Fruit fly (Drosophila melanogaster) whole organism, embryonic: ENCODE data around the gene dsd.
A peak's percentile ranks its signal among the peaks of the same experiment; 100 is the strongest.

Experiments
- Antp ChIP-seq: fragments of 200-800 bp; sonication (Bioruptor generic); optimal IDR thresholded peaks from 3 replicates; lab custom pipeline; 2016; ENCODE audit warnings: missing biosample characterization, missing genetic modification characterization
- BtbVII ChIP-seq: fragments of 200-800 bp; sonication (Bioruptor generic); optimal IDR thresholded peaks from 3 replicates; lab custom pipeline; 2017; ENCODE audit warnings: missing biosample characterization, mild to moderate bottlenecking, missing genetic modification characterization
- CG10321 ChIP-seq: fragments of 200-800 bp; sonication (Bioruptor generic); IDR thresholded peaks from 2 replicates; pipeline ENCODE4 v1.3.6; 2022; ENCODE audit warnings: missing biosample characterization, missing genetic modification characterization
- CG11085 ChIP-seq: fragments of 200-800 bp; sonication (Bioruptor generic); IDR thresholded peaks from 2 replicates; pipeline ENCODE4 v1.3.6; 2022; ENCODE audit warnings: missing biosample characterization, missing genetic modification characterization
- CG12071 ChIP-seq: fragments of 200-800 bp; sonication (Bioruptor generic); optimal IDR thresholded peaks from 3 replicates; lab custom pipeline; 2018; ENCODE audit warnings: missing biosample characterization, mild to moderate bottlenecking, missing genetic modification characterization
- CG12769 ChIP-seq: fragments of 200-800 bp; sonication (Bioruptor generic); optimal IDR thresholded peaks from 2 replicates; lab custom pipeline; 2019; ENCODE audit warnings: missing biosample characterization, mild to moderate bottlenecking, missing genetic modification characterization, moderate library complexity
- CG14667 ChIP-seq: fragments of 200-800 bp; sonication (Bioruptor generic); IDR thresholded peaks from 2 replicates; pipeline ENCODE4 v1.3.6; 2022; ENCODE audit warnings: missing biosample characterization, missing genetic modification characterization
- CG14860 ChIP-seq: fragments of 200-800 bp; sonication (Bioruptor generic); IDR thresholded peaks from 3 replicates; pipeline ENCODE4 v1.3.6; 2022; ENCODE audit warnings: missing biosample characterization, missing genetic modification characterization; ENCODE audit not compliant: partially characterized antibody
- CG14965 ChIP-seq: fragments of 200-800 bp; sonication (Bioruptor generic); optimal IDR thresholded peaks from 2 replicates; lab custom pipeline; 2016; ENCODE audit warnings: missing biosample characterization, missing genetic modification characterization, borderline replicate concordance
- CG15011 ChIP-seq: fragments of 200-800 bp; sonication (Bioruptor generic); optimal IDR thresholded peaks from 3 replicates; lab custom pipeline; 2018; ENCODE audit warnings: missing biosample characterization, mild to moderate bottlenecking, missing genetic modification characterization
- CG17186 ChIP-seq: fragments of 200-800 bp; sonication (Bioruptor generic); optimal IDR thresholded peaks from 3 replicates; lab custom pipeline; 2017; ENCODE audit warnings: missing biosample characterization, missing genetic modification reagents, missing genetic modification characterization
- CG17568 ChIP-seq: fragments of 200-800 bp; sonication (Bioruptor generic); optimal IDR thresholded peaks from 2 replicates; lab custom pipeline; 2018; ENCODE audit warnings: missing biosample characterization, mild to moderate bottlenecking, missing genetic modification characterization, moderate library complexity
- CG18011 ChIP-seq: fragments of 200-800 bp; sonication (Bioruptor generic); optimal IDR thresholded peaks from 2 replicates; lab custom pipeline; 2017; ENCODE audit warnings: missing biosample characterization, missing genetic modification characterization, mild to moderate bottlenecking, moderate library complexity, missing genotype
- CG34224 ChIP-seq: fragments of 200-800 bp; sonication (Bioruptor generic); IDR thresholded peaks from 3 replicates; pipeline ENCODE4 v1.3.6; 2022; ENCODE audit warnings: missing biosample characterization, missing genetic modification characterization; ENCODE audit not compliant: partially characterized antibody
- CG43689 ChIP-seq: fragments of 200-800 bp; sonication (Bioruptor generic); IDR thresholded peaks from 2 replicates; pipeline ENCODE4 v1.3.6; 2022; ENCODE audit warnings: missing biosample characterization, missing genetic modification characterization
- CG6654 ChIP-seq: fragments of 200-800 bp; sonication (Bioruptor generic); optimal IDR thresholded peaks from 2 replicates; lab custom pipeline; 2017; ENCODE audit warnings: missing biosample characterization, mild to moderate bottlenecking, missing genetic modification characterization
- CG6689 ChIP-seq: fragments of 200-800 bp; sonication (Bioruptor generic); IDR thresholded peaks from 2 replicates; pipeline ENCODE4 v1.3.6; 2022; ENCODE audit warnings: missing biosample characterization, missing genetic modification characterization
- CG8924 ChIP-seq: fragments of 200-800 bp; optimal IDR thresholded peaks from 3 replicates; lab custom pipeline; 2019; ENCODE audit warnings: missing biosample characterization, mild to moderate bottlenecking, missing genetic modification characterization, moderate library complexity
- Dfd ChIP-seq, 2 experiments: fragments of >200 bp; optimal IDR thresholded peaks; 2 replicates each; lab custom pipeline; 2017; ENCODE audit warnings: missing biosample characterization in 2 of 2, missing genetic modification characterization in 2 of 2
- ERR ChIP-seq: fragments of 200-800 bp; sonication (Bioruptor generic); optimal IDR thresholded peaks from 2 replicates; lab custom pipeline; 2016; ENCODE audit warnings: missing biosample characterization, missing genetic modification characterization
- Eip74EF ChIP-seq, 2 experiments: fragments of 200-800 bp in 1 of 2; fragments of >200 bp in 1 of 2; sonication (Bioruptor generic) in 1 of 2; optimal IDR thresholded peaks; 2 replicates each; lab custom pipeline; 2017 to 2019; ENCODE audit warnings: missing biosample characterization in 2 of 2, missing genetic modification characterization in 2 of 2, mild to moderate bottlenecking in 1 of 2, moderate library complexity in 1 of 2
- Elba2 ChIP-seq: fragments of 200-800 bp; sonication (Bioruptor generic); optimal IDR thresholded peaks from 3 replicates; lab custom pipeline; 2016; ENCODE audit warnings: missing biosample characterization, missing genetic modification characterization
- Ets65A ChIP-seq: fragments of 200-800 bp; sonication (Bioruptor generic); peaks from one replicate; lab custom pipeline; 2016; ENCODE audit warnings: missing biosample characterization, missing genetic modification characterization
- Gug ChIP-seq: fragments of 200-800 bp; sonication (Bioruptor generic); IDR thresholded peaks from 4 replicates; pipeline ENCODE4 v1.3.6; 2022; ENCODE audit warnings: missing biosample characterization, missing genetic modification characterization
- HLH4C ChIP-seq: fragments of 200-800 bp; sonication (Bioruptor generic); IDR thresholded peaks from 3 replicates; pipeline ENCODE4 v1.3.6; 2022; ENCODE audit warnings: missing biosample characterization, missing genetic modification characterization; ENCODE audit not compliant: partially characterized antibody
- HLH54F ChIP-seq: fragments of 200-800 bp; sonication (Bioruptor generic); optimal IDR thresholded peaks from 3 replicates; lab custom pipeline; 2016; ENCODE audit warnings: missing biosample characterization, missing genetic modification characterization
- HmgZ ChIP-seq: fragments of 200-800 bp; sonication (Bioruptor generic); optimal IDR thresholded peaks from 2 replicates; lab custom pipeline; 2018; ENCODE audit warnings: missing biosample characterization, mild to moderate bottlenecking, missing genetic modification characterization
- Hr3 ChIP-seq: fragments of 200-800 bp; sonication (Bioruptor generic); optimal IDR thresholded peaks from 3 replicates; lab custom pipeline; 2016; ENCODE audit warnings: missing biosample characterization, missing genetic modification characterization
- Mes4 ChIP-seq: fragments of 200-800 bp; sonication (Bioruptor generic); optimal IDR thresholded peaks from 2 replicates; lab custom pipeline; 2016; ENCODE audit warnings: missing biosample characterization, missing genetic modification characterization
- Oaz ChIP-seq: fragments of 200-800 bp; sonication (Bioruptor generic); IDR thresholded peaks from 2 replicates; pipeline ENCODE4 v1.3.6; 2022; ENCODE audit warnings: missing biosample characterization, missing genetic modification characterization
- Xrp1 ChIP-seq: fragments of 200-800 bp; sonication (Bioruptor generic); IDR thresholded peaks from 2 replicates; pipeline ENCODE4 v1.3.6; 2022; ENCODE audit warnings: missing biosample characterization, missing genetic modification characterization
- abd-A ChIP-seq: fragments of 200-800 bp; sonication (Bioruptor generic); optimal IDR thresholded peaks from 3 replicates; lab custom pipeline; 2019; ENCODE audit warnings: missing biosample characterization, mild to moderate bottlenecking, missing genetic modification characterization, moderate library complexity
- crol ChIP-seq: fragments of 200-800 bp; sonication (Bioruptor generic); IDR thresholded peaks from 2 replicates; pipeline ENCODE4 v1.3.6; 2022; ENCODE audit warnings: missing biosample characterization, missing genetic modification characterization
- fru ChIP-seq: fragments of >200 bp; optimal IDR thresholded peaks from 2 replicates; lab custom pipeline; 2017
- luna ChIP-seq: fragments of 200-800 bp; sonication (Bioruptor generic); optimal IDR thresholded peaks from 2 replicates; lab custom pipeline; 2016; ENCODE audit warnings: missing biosample characterization, missing genetic modification characterization
- onecut ChIP-seq: fragments of 200-800 bp; sonication (Bioruptor generic); IDR thresholded peaks from 2 replicates; pipeline ENCODE4 v1.3.6; 2022; ENCODE audit warnings: missing biosample characterization, missing genetic modification characterization
- sc ChIP-seq, 3 experiments: fragments of >200 bp in 2 of 3; fragments of 200-800 bp in 1 of 3; sonication (Bioruptor generic) in 1 of 3; optimal IDR thresholded peaks; 2 replicates in 2 of 3; 3 replicates in 1 of 3; lab custom pipeline; 2017; ENCODE audit warnings: mild to moderate bottlenecking in 1 of 3, missing biosample characterization in 1 of 3, missing genetic modification characterization in 1 of 3, missing genetic modification reagents in 1 of 3
- sd ChIP-seq: fragments of 200-800 bp; sonication (Bioruptor generic); optimal IDR thresholded peaks from 3 replicates; lab custom pipeline; 2018; ENCODE audit warnings: missing biosample characterization, mild to moderate bottlenecking, missing genetic modification characterization, moderate library complexity

Gene dsd

DNA sequence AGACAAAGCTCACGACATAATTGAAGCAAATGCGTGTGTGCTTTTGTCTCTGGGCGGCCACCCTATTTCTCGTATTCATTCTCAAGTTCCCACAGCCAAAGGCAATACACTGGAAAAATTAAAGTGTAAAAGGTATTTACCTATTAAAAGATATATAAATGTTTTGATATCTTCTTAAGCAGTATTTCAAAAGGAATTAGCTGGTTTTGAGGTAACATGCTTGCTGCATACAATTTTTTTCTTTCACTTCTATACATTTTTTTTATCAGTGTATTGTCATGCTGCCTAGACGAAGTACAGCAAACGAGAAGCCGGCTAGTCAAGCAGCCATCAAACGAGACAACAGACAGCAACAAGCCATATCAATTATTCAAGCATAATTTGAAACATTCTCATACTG, 6.6 kb upstream of the dsd start (continued):
- no peak for TF ChIP-seq sc (optimal IDR thresholded peaks at IDR 0.05; lab: Kevin White, UChicago)
- no peak for TF ChIP-seq sc (GFP tag; optimal IDR thresholded peaks at IDR 0.05; lab: Kevin White, UChicago)
- peak; percentile 13 for TF ChIP-seq CG8924
- no peak for TF ChIP-seq Dfd (GFP tag; optimal IDR thresholded peaks at IDR 0.05; lab: Kevin White, UChicago)
- no peak for TF ChIP-seq CG34224
- no peak for TF ChIP-seq CG6689
- no peak for TF ChIP-seq CG18011 (GFP tag; lab: Kevin White, UChicago)
- no peak for TF ChIP-seq CG11085 (GFP tag; lab: Robert Waterston, UW)
- TF ChIP-seq CG14965 (GFP tag; lab: Kevin White, UChicago): no peak
- no peak for TF ChIP-seq CG17186
- no peak for TF ChIP-seq ERR
- TF ChIP-seq fru: no peak
- TF ChIP-seq CG43689 (GFP tag; lab: Robert Waterston, UW): no peak
- TF ChIP-seq luna (GFP tag; lab: Kevin White, UChicago): no peak
- no peak for TF ChIP-seq CG14860 (GFP tag; lab: Robert Waterston, UW)
- TF ChIP-seq Elba2 (GFP tag; lab: Kevin White, UChicago): no peak

DNA sequence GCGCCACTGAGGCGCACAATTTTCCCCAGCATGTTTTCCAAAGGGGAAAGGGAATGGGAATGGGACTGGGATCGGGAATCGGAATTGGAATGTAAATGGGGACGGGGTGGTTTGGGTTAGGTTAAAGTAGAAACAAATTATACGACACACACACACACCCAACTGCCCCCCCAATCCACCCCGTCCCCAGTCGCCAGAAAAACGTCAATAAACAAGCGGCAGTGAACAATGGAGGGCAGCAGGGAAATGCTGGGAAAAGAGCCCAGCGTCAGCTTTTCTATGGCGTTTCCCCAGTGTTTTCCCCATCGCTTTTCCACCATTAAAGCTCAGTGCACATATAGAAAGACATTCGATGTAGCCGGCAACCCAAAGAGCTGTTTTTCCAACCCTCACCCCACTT, 3.4 kb upstream of the dsd start:
- TF ChIP-seq Mes4 (no peak), CG14667 (GFP tag; lab: Robert Waterston, UW) (no peak), Eip74EF (GFP tag; optimal IDR thresholded peaks at IDR 0.05; lab: Kevin White, UChicago) (no peak), BtbVII (GFP tag; lab: Kevin White, UChicago) (no peak), HLH54F (GFP tag; lab: Kevin White, UChicago) (no peak), abd-A (tag; lab: Kevin White, UChicago) (peak; percentile 84), CG6654 (GFP tag; lab: Kevin White, UChicago) (no peak), Hr3 (GFP tag; lab: Kevin White, UChicago) (no peak), Ets65A (GFP tag; lab: Kevin White, UChicago) (peak; percentile 81), onecut (GFP tag; lab: Robert Waterston, UW) (peak; percentile 66), Gug (GFP tag; lab: Robert Waterston, UW) (no peak), CG12769 (tag; lab: Kevin White, UChicago) (peak; percentile 9), sd (tag; lab: Kevin White, UChicago) (peak; percentile 9), CG12071 (no peak), CG15011 (GFP tag; lab: Kevin White, UChicago) (no peak), Oaz (GFP tag; lab: Robert Waterston, UW) (no peak), HLH4C (GFP tag; lab: Robert Waterston, UW) (no peak), HmgZ (no peak), Antp (GFP tag; lab: Kevin White, UChicago) (no peak), Xrp1 (GFP tag; lab: Robert Waterston, UW) (no peak), CG10321 (GFP tag; lab: Robert Waterston, UW) (no peak), CG17568 (GFP tag; lab: Kevin White, UChicago) (no peak), crol (GFP tag; lab: Robert Waterston, UW) (peak; percentile 41; the same call in 1 of the 2 replicates)
